Worm (Caenorhabditis elegans) whole organism, L4 larva: ENCODE measurements around the gene lpin-1.
A peak's percentile ranks its signal among the peaks of the same experiment; 100 is the strongest.

Experiments used
- T20F7.1 ChIP-seq: fragments of 200-800 bp; sonication (Bioruptor generic); optimal IDR thresholded peaks from 2 replicates; lab custom pipeline; 2018; ENCODE audit warnings: mild to moderate bottlenecking, missing genetic modification characterization, missing compliant biosample characterization
- ZK337.2 ChIP-seq: fragments of 200-800 bp; sonication (Bioruptor generic); IDR thresholded peaks from 2 replicates; pipeline ENCODE4 v1.3.6; 2022; ENCODE audit warnings: missing genetic modification reagents, missing genetic modification characterization, missing compliant biosample characterization
- ZK546.5 ChIP-seq, 2 experiments: sonication (generic microtip); optimal IDR thresholded peaks; 2 replicates each; lab custom pipeline; 2017; ENCODE audit warnings: missing biosample characterization in 2 of 2, missing genetic modification characterization in 2 of 2
- aha-1 ChIP-seq: fragments of 150-350 bp; peaks from one replicate; lab custom pipeline; 2014; ENCODE audit warnings: missing biosample characterization, missing genetic modification characterization
- ceh-28 ChIP-seq: fragments of 150-350 bp; optimal IDR thresholded peaks from 2 replicates; lab custom pipeline; 2014; ENCODE audit warnings: missing biosample characterization, missing genetic modification reagents, missing genetic modification characterization
- ceh-32 ChIP-seq: sonication (generic microtip); optimal IDR thresholded peaks from 2 replicates; lab custom pipeline; 2016; ENCODE audit warnings: mild to moderate bottlenecking, missing genetic modification characterization, missing compliant biosample characterization; ENCODE audit not compliant: poor library complexity
- ceh-82 ChIP-seq: sonication (generic microtip); optimal IDR thresholded peaks from 2 replicates; lab custom pipeline; 2017; ENCODE audit warnings: missing biosample characterization, missing genetic modification characterization
- cey-2 ChIP-seq: sonication (generic microtip); optimal IDR thresholded peaks from 3 replicates; lab custom pipeline; 2017; ENCODE audit warnings: missing genetic modification characterization, mild to moderate bottlenecking, missing compliant biosample characterization, antibody characterized with exemption, borderline replicate concordance; ENCODE audit not compliant: insufficient read depth
- ctbp-1 ChIP-seq: fragments of 200-800 bp; sonication (Bioruptor generic); IDR thresholded peaks from 2 replicates; pipeline ENCODE4 v1.3.6; 2022; ENCODE audit warnings: missing genetic modification reagents, missing genetic modification characterization, missing compliant biosample characterization
- dmd-8 ChIP-seq: fragments of 200-800 bp; sonication (Bioruptor generic); IDR thresholded peaks from 2 replicates; pipeline ENCODE4 v1.3.6; 2022; ENCODE audit warnings: missing genetic modification characterization, missing compliant biosample characterization
- dve-1 ChIP-seq: sonication (generic microtip); optimal IDR thresholded peaks from 2 replicates; lab custom pipeline; 2017; ENCODE audit warnings: antibody characterized with exemption, mild to moderate bottlenecking, missing genetic modification characterization, missing compliant biosample characterization; ENCODE audit not compliant: insufficient read depth
- egl-27 ChIP-seq: sonication (generic microtip); optimal IDR thresholded peaks from 3 replicates; lab custom pipeline; 2017; ENCODE audit warnings: missing biosample characterization, missing genetic modification reagents, missing genetic modification characterization
- fos-1 ChIP-seq: fragments of 150-350 bp; optimal IDR thresholded peaks from 2 replicates; lab custom pipeline; 2014; ENCODE audit warnings: missing biosample characterization, missing genetic modification characterization
- hif-1 ChIP-seq, 2 experiments: sonication (generic microtip); optimal IDR thresholded peaks; 2 replicates each; lab custom pipeline; 2016 to 2017; ENCODE audit warnings: missing compliant biosample characterization in 2 of 2, missing genetic modification characterization in 2 of 2, missing genetic modification reagents in 2 of 2, missing genotype in 2 of 2, mild to moderate bottlenecking in 1 of 2
- hlh-11 ChIP-seq: fragments of 200-800 bp; sonication (Bioruptor generic); optimal IDR thresholded peaks from 2 replicates; lab custom pipeline; 2018; ENCODE audit warnings: mild to moderate bottlenecking, missing genetic modification characterization, missing compliant biosample characterization
- jun-1 ChIP-seq: fragments of 150-350 bp; optimal IDR thresholded peaks from 2 replicates; lab custom pipeline; 2014; ENCODE audit warnings: missing biosample characterization, missing genetic modification reagents, missing genetic modification characterization
- lin-29 ChIP-seq: fragments of 200-800 bp; sonication (Bioruptor generic); IDR thresholded peaks from 2 replicates; pipeline ENCODE4 v1.3.6; 2022; ENCODE audit warnings: missing genetic modification reagents, missing genetic modification characterization, missing compliant biosample characterization
- lin-39 ChIP-seq: fragments of 150-350 bp; optimal IDR thresholded peaks from 2 replicates; lab custom pipeline; 2014; ENCODE audit warnings: missing biosample characterization, missing genetic modification reagents, missing genetic modification characterization
- mdl-1 ChIP-seq, 2 experiments: fragments of 150-350 bp in 1 of 2; sonication (generic microtip) in 1 of 2; optimal IDR thresholded peaks; 2 replicates each; lab custom pipeline; 2014 to 2017; ENCODE audit warnings: missing biosample characterization in 2 of 2, missing genetic modification characterization in 2 of 2
- mxl-3 ChIP-seq: fragments of 200-800 bp; sonication (Bioruptor generic); optimal IDR thresholded peaks from 2 replicates; lab custom pipeline; 2018; ENCODE audit warnings: mild to moderate bottlenecking, missing genetic modification characterization, missing compliant biosample characterization
- nhr-28 ChIP-seq: fragments of 150-350 bp; optimal IDR thresholded peaks from 2 replicates; lab custom pipeline; 2014; ENCODE audit warnings: missing biosample characterization, missing genetic modification characterization
- nhr-48 ChIP-seq: sonication (generic microtip); optimal IDR thresholded peaks from 2 replicates; lab custom pipeline; 2016; ENCODE audit warnings: mild to moderate bottlenecking, missing genetic modification characterization, missing compliant biosample characterization
- nhr-6 ChIP-seq: fragments of 150-350 bp; optimal IDR thresholded peaks from 2 replicates; lab custom pipeline; 2014; ENCODE audit warnings: missing biosample characterization, missing genetic modification characterization
- pha-4 ChIP-seq, 2 experiments: fragments of 150-350 bp in 1 of 2; fragments of 200-800 bp in 1 of 2; sonication (Bioruptor generic) in 1 of 2; IDR thresholded peaks in 1 of 2; optimal IDR thresholded peaks in 1 of 2; 2 replicates each; pipeline versions ENCODE4 v1.3.6 to Lab custom; 2014 to 2022; ENCODE audit warnings: missing genetic modification characterization in 2 of 2, missing genetic modification reagents in 2 of 2, missing biosample characterization in 1 of 2, missing compliant biosample characterization in 1 of 2
- rbr-2 ChIP-seq: sonication (generic microtip); optimal IDR thresholded peaks from 2 replicates; lab custom pipeline; 2016; ENCODE audit warnings: missing genotype, missing genetic modification characterization, missing compliant biosample characterization
- snpc-1.2 ChIP-seq: fragments of 200-800 bp; sonication (Bioruptor generic); IDR thresholded peaks from 2 replicates; pipeline ENCODE4 v1.3.6; 2022; ENCODE audit warnings: missing genetic modification reagents, missing genetic modification characterization, missing compliant biosample characterization
- spr-1 ChIP-seq: sonication (generic microtip); optimal IDR thresholded peaks from 2 replicates; lab custom pipeline; 2016; ENCODE audit warnings: mild to moderate bottlenecking, missing genetic modification characterization, missing compliant biosample characterization
- unc-62 ChIP-seq, 3 experiments: fragments of 150-350 bp in 1 of 3; sonication (generic microtip); optimal IDR thresholded peaks in 2 of 3; peaks in 1 of 3; 1 replicate in 1 of 3; 2 replicates in 2 of 3; lab custom pipeline; 2014 to 2017; ENCODE audit warnings: missing biosample characterization in 3 of 3, missing genetic modification characterization in 3 of 3, missing genetic modification reagents in 3 of 3, missing genotype in 1 of 3
- vab-7 ChIP-seq: fragments of 200-800 bp; sonication (Bioruptor generic); IDR thresholded peaks from 2 replicates; pipeline ENCODE4 v1.3.6; 2022; ENCODE audit warnings: missing genetic modification reagents, missing genetic modification characterization, missing compliant biosample characterization
- ztf-11 ChIP-seq: fragments of 150-350 bp; optimal IDR thresholded peaks from 2 replicates; lab custom pipeline; 2014; ENCODE audit warnings: missing biosample characterization, missing genetic modification characterization

The lpin-1 gene

ce11 chrV:13606651-13607242, 47.2 kb downstream of the lpin-1 start, which contains the start of gene fmo-4:
TSS of gene fmo-4 (minus strand) at chrV:13606701.
- TF ChIP-seq mxl-3 (peak; percentile 9), hlh-11 (tag; lab: Kevin White, UChicago) (peak; percentile 79), nhr-48 (tag; lab: Kevin White, UChicago) (peak; percentile 77), aha-1 (tag; lab: Kevin White, UChicago) (peak; percentile 44), ctbp-1 (GFP tag; lab: Robert Waterston, UW) (no peak), nhr-28 (peak; percentile 12), jun-1 (no peak), lin-39 (tag; lab: Kevin White, UChicago) (no peak), rbr-2 (tag; lab: Kevin White, UChicago) (no peak), dve-1 (tag; lab: Kevin White, UChicago) (no peak), mdl-1 (tag; optimal IDR thresholded peaks at IDR 0.05; lab: Kevin White, UChicago) (peak in 1 of 2 experiments; percentile 54), ceh-28 (no peak), fos-1 (tag; lab: Kevin White, UChicago) (no peak), vab-7 (GFP tag; lab: Robert Waterston, UW) (no peak), dmd-8 (no peak), egl-27 (tag; lab: Kevin White, UChicago) (no peak), lin-29 (GFP tag; lab: Robert Waterston, UW) (no peak), hif-1 (tag; optimal IDR thresholded peaks at IDR 0.05; lab: Kevin White, UChicago) (peak in 1 of 2 experiments; percentile 22), ZK337.2 (GFP tag; lab: Robert Waterston, UW) (no peak), nhr-6 (no peak), unc-62 (GFP tag; optimal IDR thresholded peaks at IDR 0.05 in 1 of 2; lab: Kevin White, UChicago) (peak in 1 of 2 experiments; percentile 58), unc-62 (tag; optimal IDR thresholded peaks at IDR 0.05; lab: Kevin White, UChicago) (no peak)

ce11 chrV:13600882-13601281, 53.0 kb downstream of the lpin-1 start, which contains the start of gene rdy-2:
TSS of gene rdy-2 (minus strand) at chrV:13600982.
- TF ChIP-seq ceh-82 (tag; lab: Kevin White, UChicago): no peak
- TF ChIP-seq ceh-28: no peak
- TF ChIP-seq ztf-11 (tag; lab: Kevin White, UChicago): no peak
- TF ChIP-seq pha-4 (GFP tag; IDR thresholded peaks at IDR 0.05; lab: Robert Waterston, UW): no peak
- no peak for TF ChIP-seq pha-4 (tag; optimal IDR thresholded peaks at IDR 0.05; lab: Kevin White, UChicago)
- TF ChIP-seq ceh-32 (tag; lab: Kevin White, UChicago): no peak
- no peak for TF ChIP-seq T20F7.1 (GFP tag; lab: Kevin White, UChicago)
- no peak for TF ChIP-seq cey-2 (tag; lab: Kevin White, UChicago)
- TF ChIP-seq fos-1 (tag; lab: Kevin White, UChicago): no peak
- no peak for TF ChIP-seq egl-27 (tag; lab: Kevin White, UChicago)
- no peak for TF ChIP-seq dve-1 (tag; lab: Kevin White, UChicago)
- TF ChIP-seq snpc-1.2 (GFP tag; lab: Robert Waterston, UW): no peak
- no peak for TF ChIP-seq spr-1
- no peak for TF ChIP-seq dmd-8
- no peak for TF ChIP-seq ZK546.5 (tag; optimal IDR thresholded peaks at IDR 0.05; lab: Kevin White, UChicago)
- TF ChIP-seq, all 104 proteins: peak for 0
